Fruit fly (Drosophila melanogaster) whole organism, pupa: ENCODE results near the gene CG11454.

Experiments
- CG10348 ChIP-seq: fragments of 200-800 bp; sonication (Bioruptor generic); IDR thresholded peaks from 2 replicates; pipeline ENCODE4 v1.3.6; 2022; ENCODE audit warnings: missing biosample characterization, missing genetic modification characterization
- CG13204 ChIP-seq: fragments of 200-800 bp; sonication (Bioruptor generic); optimal IDR thresholded peaks from 2 replicates; lab custom pipeline; 2018; ENCODE audit warnings: missing biosample characterization, mild to moderate bottlenecking, missing genetic modification characterization, moderate library complexity
- CG32121 ChIP-seq: fragments of 200-800 bp; sonication (Bioruptor generic); IDR thresholded peaks from 2 replicates; pipeline ENCODE4 v1.3.6; 2022; ENCODE audit warnings: missing biosample characterization, missing genetic modification characterization
- CG8159 ChIP-seq: fragments of 200-800 bp; sonication (Bioruptor generic); optimal IDR thresholded peaks from 3 replicates; lab custom pipeline; 2018; ENCODE audit warnings: missing biosample characterization, mild to moderate bottlenecking, missing genetic modification characterization, moderate library complexity
- gl ChIP-seq: fragments of 200-800 bp; sonication (Bioruptor generic); optimal IDR thresholded peaks from 2 replicates; lab custom pipeline; 2018; ENCODE audit warnings: missing biosample characterization, mild to moderate bottlenecking, missing genetic modification characterization

dm6 chr2L:107032-107431 lies 36.1 kb upstream of the CG11454 start:
- no peak for TF ChIP-seq CG32121 (GFP tag; lab: Robert Waterston, UW)
- no peak for TF ChIP-seq gl (tag; lab: Kevin White, UChicago)
- no peak for TF ChIP-seq CG8159 (tag; lab: Kevin White, UChicago)
- no peak for TF ChIP-seq CG10348
- no peak for TF ChIP-seq CG13204 (GFP tag; lab: Kevin White, UChicago)
